Fruit fly (Drosophila melanogaster) whole organism, embryonic: Measurements from ENCODE around the gene Spec2.

Experiments used
- Aef1 ChIP-seq: fragments of 200-800 bp; sonication (Bioruptor generic); IDR thresholded peaks from 3 replicates; pipeline ENCODE4 v1.3.6; 2022; ENCODE audit warnings: missing biosample characterization, missing genetic modification characterization
- B-H1 ChIP-seq: fragments of 200-800 bp; sonication (Bioruptor generic); IDR thresholded peaks from 3 replicates; pipeline ENCODE4 v1.3.6; 2022; ENCODE audit warnings: missing biosample characterization, missing genetic modification characterization
- B-H2 ChIP-seq: fragments of 200-800 bp; sonication (Bioruptor generic); optimal IDR thresholded peaks from 2 replicates; lab custom pipeline; 2018; ENCODE audit warnings: missing biosample characterization, mild to moderate bottlenecking, missing genetic modification characterization
- C15 ChIP-seq: fragments of 200-800 bp; sonication (Bioruptor generic); IDR thresholded peaks from 3 replicates; pipeline ENCODE4 v1.3.6; 2022; ENCODE audit warnings: missing biosample characterization, missing genetic modification characterization
- CG10267 ChIP-seq: fragments of 200-800 bp; sonication (Bioruptor generic); optimal IDR thresholded peaks from 2 replicates; lab custom pipeline; 2018; ENCODE audit warnings: missing biosample characterization, mild to moderate bottlenecking, missing genetic modification characterization, moderate library complexity
- CG10462 ChIP-seq: fragments of 200-800 bp; sonication (Bioruptor generic); optimal IDR thresholded peaks from 2 replicates; lab custom pipeline; 2016; ENCODE audit warnings: missing biosample characterization, missing genetic modification characterization
- CG11560 ChIP-seq: fragments of 200-800 bp; sonication (Bioruptor generic); IDR thresholded peaks from 3 replicates; pipeline ENCODE4 v1.3.6; 2022; ENCODE audit warnings: missing biosample characterization, missing genetic modification characterization
- CG12769 ChIP-seq: fragments of 200-800 bp; sonication (Bioruptor generic); optimal IDR thresholded peaks from 2 replicates; lab custom pipeline; 2019; ENCODE audit warnings: missing biosample characterization, mild to moderate bottlenecking, missing genetic modification characterization, moderate library complexity
- CG14441 ChIP-seq: fragments of 200-800 bp; sonication (Bioruptor generic); IDR thresholded peaks from 2 replicates; pipeline ENCODE4 v1.3.6; 2022; ENCODE audit warnings: missing biosample characterization, missing genetic modification characterization
- CG15011 ChIP-seq: fragments of 200-800 bp; sonication (Bioruptor generic); optimal IDR thresholded peaks from 3 replicates; lab custom pipeline; 2018; ENCODE audit warnings: missing biosample characterization, mild to moderate bottlenecking, missing genetic modification characterization
- CG15269 ChIP-seq: fragments of 200-800 bp; sonication (Bioruptor generic); optimal IDR thresholded peaks from 2 replicates; lab custom pipeline; 2018; ENCODE audit warnings: missing biosample characterization, mild to moderate bottlenecking, missing genetic modification characterization, moderate library complexity
- CG15514 ChIP-seq: fragments of 200-800 bp; sonication (Bioruptor generic); optimal IDR thresholded peaks from 3 replicates; lab custom pipeline; 2017; ENCODE audit warnings: missing biosample characterization, missing genetic modification characterization, mild to moderate bottlenecking, moderate library complexity, missing genetic modification reagents
- CG1647 ChIP-seq: fragments of 200-800 bp; sonication (Bioruptor generic); optimal IDR thresholded peaks from 3 replicates; lab custom pipeline; 2016; ENCODE audit warnings: missing biosample characterization, missing genetic modification characterization
- CG16815 ChIP-seq: fragments of 200-800 bp; sonication (Bioruptor generic); optimal IDR thresholded peaks from 3 replicates; lab custom pipeline; 2017; ENCODE audit warnings: missing biosample characterization, mild to moderate bottlenecking, missing genetic modification characterization
- CG17186 ChIP-seq: fragments of 200-800 bp; sonication (Bioruptor generic); optimal IDR thresholded peaks from 3 replicates; lab custom pipeline; 2017; ENCODE audit warnings: missing biosample characterization, missing genetic modification reagents, missing genetic modification characterization
- CG17802 ChIP-seq: fragments of 200-800 bp; sonication (Bioruptor generic); optimal IDR thresholded peaks from 2 replicates; lab custom pipeline; 2018; ENCODE audit warnings: missing biosample characterization, mild to moderate bottlenecking, missing genetic modification characterization, moderate library complexity
- CG18764 ChIP-seq: fragments of 200-800 bp; sonication (Bioruptor generic); optimal IDR thresholded peaks from 3 replicates; lab custom pipeline; 2016; ENCODE audit warnings: missing biosample characterization, missing genetic modification characterization
- CG3065 ChIP-seq: fragments of 200-800 bp; sonication (Bioruptor generic); optimal IDR thresholded peaks from 2 replicates; lab custom pipeline; 2016; ENCODE audit warnings: missing biosample characterization, missing genetic modification characterization
- CG31388 ChIP-seq: fragments of 200-800 bp; sonication (Bioruptor generic); optimal IDR thresholded peaks from 2 replicates; lab custom pipeline; 2016; ENCODE audit warnings: missing biosample characterization, missing genetic modification characterization
- CG31441 ChIP-seq: fragments of 200-800 bp; sonication (Bioruptor generic); IDR thresholded peaks from 2 replicates; pipeline ENCODE4 v1.3.6; 2022; ENCODE audit warnings: missing biosample characterization, missing genetic modification characterization
- CG32767 ChIP-seq: fragments of 200-800 bp; sonication (Bioruptor generic); IDR thresholded peaks from 2 replicates; pipeline ENCODE4 v1.3.6; 2022; ENCODE audit warnings: missing biosample characterization, missing genetic modification characterization
- CG4282 ChIP-seq: fragments of 200-800 bp; sonication (Bioruptor generic); optimal IDR thresholded peaks from 2 replicates; lab custom pipeline; 2016; ENCODE audit warnings: missing biosample characterization, missing genetic modification characterization
- CG6175 ChIP-seq: fragments of 200-800 bp; sonication (Bioruptor generic); IDR thresholded peaks from 3 replicates; pipeline ENCODE4 v1.3.6; 2022; ENCODE audit warnings: missing biosample characterization, missing genetic modification characterization
- CG6254 ChIP-seq: fragments of 200-800 bp; sonication (Bioruptor generic); optimal IDR thresholded peaks from 3 replicates; lab custom pipeline; 2017; ENCODE audit warnings: mild to moderate bottlenecking, missing biosample characterization, missing genetic modification reagents, missing genetic modification characterization
- CG8359 ChIP-seq: fragments of 200-800 bp; sonication (Bioruptor generic); optimal IDR thresholded peaks from 2 replicates; lab custom pipeline; 2017; ENCODE audit warnings: missing biosample characterization, mild to moderate bottlenecking, missing genetic modification characterization, borderline replicate concordance
- Deaf1 ChIP-seq: fragments of 200-800 bp; optimal IDR thresholded peaks from 3 replicates; lab custom pipeline; 2019; ENCODE audit warnings: missing biosample characterization, mild to moderate bottlenecking, missing genetic modification characterization, moderate library complexity
- E2f2 ChIP-seq: fragments of 200-800 bp; sonication (Bioruptor generic); IDR thresholded peaks from 2 replicates; pipeline ENCODE4 v1.3.6; 2022; ENCODE audit warnings: missing biosample characterization, missing genetic modification characterization
- HmgD ChIP-seq: fragments of 200-800 bp; sonication (Bioruptor generic); optimal IDR thresholded peaks from 3 replicates; lab custom pipeline; 2016; ENCODE audit warnings: missing biosample characterization, missing genetic modification characterization
- Lpt ChIP-seq: fragments of >200 bp; optimal IDR thresholded peaks from 2 replicates; lab custom pipeline; 2018; ENCODE audit warnings: missing biosample characterization, missing genetic modification characterization
- Meics ChIP-seq: fragments of 200-800 bp; sonication (Bioruptor generic); optimal IDR thresholded peaks from 2 replicates; lab custom pipeline; 2017; ENCODE audit warnings: missing biosample characterization, mild to moderate bottlenecking, missing genetic modification characterization
- Myb ChIP-seq: fragments of 200-800 bp; sonication (Bioruptor generic); optimal IDR thresholded peaks from 2 replicates; lab custom pipeline; 2016; ENCODE audit warnings: missing biosample characterization, missing genetic modification characterization
- Oli ChIP-seq: fragments of 200-800 bp; sonication (Bioruptor generic); optimal IDR thresholded peaks from 2 replicates; lab custom pipeline; 2018; ENCODE audit warnings: missing biosample characterization, mild to moderate bottlenecking, missing genetic modification characterization, moderate library complexity
- Taf1 ChIP-seq: fragments of 200-800 bp; sonication (Bioruptor generic); IDR thresholded peaks from 2 replicates; pipeline ENCODE4 v1.3.6; 2022; ENCODE audit warnings: missing biosample characterization, missing genetic modification characterization
- bcd ChIP-seq: fragments of 200-800 bp; sonication (Bioruptor generic); optimal IDR thresholded peaks from 2 replicates; lab custom pipeline; 2017; ENCODE audit warnings: missing biosample characterization, mild to moderate bottlenecking, missing genetic modification characterization
- caup ChIP-seq: fragments of 200-800 bp; sonication (Bioruptor generic); optimal IDR thresholded peaks from 3 replicates; lab custom pipeline; 2017; ENCODE audit warnings: missing biosample characterization, mild to moderate bottlenecking, missing genetic modification characterization, moderate library complexity; ENCODE audit not compliant: severe bottlenecking
- crp ChIP-seq, 2 experiments: fragments of 200-800 bp; sonication (Bioruptor generic); optimal IDR thresholded peaks; 2 replicates in 1 of 2; 3 replicates in 1 of 2; lab custom pipeline; 2017; ENCODE audit warnings: missing biosample characterization in 2 of 2, missing genetic modification characterization in 2 of 2, mild to moderate bottlenecking in 1 of 2, moderate library complexity in 1 of 2
- dan ChIP-seq: fragments of 200-800 bp; sonication (Bioruptor generic); IDR thresholded peaks from 2 replicates; pipeline ENCODE4 v1.3.6; 2022; ENCODE audit warnings: missing biosample characterization, missing genetic modification characterization
- eve ChIP-seq, 2 experiments: fragments of >200 bp; optimal IDR thresholded peaks; 2 replicates each; lab custom pipeline; 2017; ENCODE audit warnings: missing biosample characterization in 2 of 2, missing genetic modification characterization in 2 of 2
- grn ChIP-seq: fragments of 200-800 bp; sonication (Bioruptor generic); optimal IDR thresholded peaks from 3 replicates; lab custom pipeline; 2017; ENCODE audit warnings: missing biosample characterization, missing genetic modification characterization
- hbn ChIP-seq: fragments of 200-800 bp; sonication (Bioruptor generic); IDR thresholded peaks from 2 replicates; pipeline ENCODE4 v1.3.6; 2022; ENCODE audit warnings: missing biosample characterization, missing genetic modification characterization; ENCODE audit not compliant: partially characterized antibody
- lbe ChIP-seq: fragments of 200-800 bp; sonication (Bioruptor generic); optimal IDR thresholded peaks from 2 replicates; lab custom pipeline; 2016; ENCODE audit warnings: missing biosample characterization, mild to moderate bottlenecking, missing genetic modification characterization
- nerfin-2 ChIP-seq: fragments of 200-800 bp; sonication (Bioruptor generic); IDR thresholded peaks from 2 replicates; pipeline ENCODE4 v1.3.6; 2022; ENCODE audit warnings: missing biosample characterization, missing genetic modification characterization; ENCODE audit not compliant: partially characterized antibody
- nom ChIP-seq: fragments of 200-800 bp; sonication (Bioruptor generic); optimal IDR thresholded peaks from 2 replicates; lab custom pipeline; 2017; ENCODE audit warnings: missing biosample characterization, missing genetic modification characterization, mild to moderate bottlenecking, moderate library complexity, missing genetic modification reagents
- onecut ChIP-seq: fragments of 200-800 bp; sonication (Bioruptor generic); IDR thresholded peaks from 2 replicates; pipeline ENCODE4 v1.3.6; 2022; ENCODE audit warnings: missing biosample characterization, missing genetic modification characterization
- run ChIP-seq: fragments of 200-800 bp; sonication (Bioruptor generic); optimal IDR thresholded peaks from 3 replicates; lab custom pipeline; 2018; ENCODE audit warnings: missing biosample characterization, mild to moderate bottlenecking, missing genetic modification characterization
- shn ChIP-seq: fragments of 200-800 bp; sonication (Bioruptor generic); optimal IDR thresholded peaks from 3 replicates; lab custom pipeline; 2016; ENCODE audit warnings: missing biosample characterization, missing genetic modification characterization
- ssp ChIP-seq: fragments of 200-800 bp; sonication (Bioruptor generic); IDR thresholded peaks from 2 replicates; pipeline ENCODE4 v1.3.6; 2022; ENCODE audit warnings: missing biosample characterization, missing genetic modification characterization
- z ChIP-seq: fragments of 200-800 bp; sonication (Bioruptor generic); IDR thresholded peaks from 3 replicates; pipeline ENCODE4 v1.3.6; 2022; ENCODE audit warnings: missing biosample characterization, missing genetic modification characterization

Spec2 gene

DNA sequence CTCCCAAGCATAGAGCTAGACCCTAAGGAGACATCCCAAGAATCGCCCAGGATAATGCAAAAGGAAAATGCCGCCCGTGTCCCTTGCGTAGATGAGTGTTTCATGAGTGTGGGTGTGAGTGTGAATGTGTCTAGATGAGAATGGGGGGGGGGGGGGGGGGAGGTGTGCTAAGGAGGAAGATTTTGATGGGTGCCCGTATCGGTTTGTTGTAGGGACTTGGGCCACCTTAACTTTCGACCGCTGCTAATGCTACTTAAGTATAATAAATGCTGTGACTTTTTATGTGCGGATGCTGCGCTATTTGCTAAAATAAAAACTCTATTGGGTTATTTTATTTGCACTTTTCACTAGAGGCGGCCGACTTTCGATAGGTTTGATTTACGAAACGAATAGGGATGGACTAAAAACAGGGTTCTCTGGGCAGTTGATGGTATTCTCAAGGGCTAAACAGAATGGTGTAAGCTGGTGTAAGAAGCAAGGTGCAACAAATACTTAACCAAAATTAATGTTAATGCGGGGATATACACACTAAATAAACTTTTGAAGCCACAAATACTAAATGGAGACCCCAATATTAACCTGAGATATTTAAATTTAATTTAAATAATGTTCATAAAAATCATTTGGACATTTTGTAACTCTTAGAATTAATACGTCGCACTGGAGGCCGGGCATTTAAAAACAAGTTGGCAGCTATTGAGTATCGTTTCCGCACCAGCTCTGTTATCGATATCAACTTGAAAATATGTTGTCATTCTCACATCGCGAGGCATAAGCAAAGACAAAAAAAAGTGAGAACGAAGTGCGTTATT, 45.2 kb upstream of the Spec2 start, which contains the start of the genes Xe7 and Atg17 (continued):
- TF ChIP-seq Oli = peak; percentile 90
- TF ChIP-seq CG10267 = peak; percentile 87
- TF ChIP-seq CG15011 (GFP tag; lab: Kevin White, UChicago) = peak; percentile 77
- TF ChIP-seq nom (GFP tag; lab: Kevin White, UChicago) = peak; percentile 31
- peak; percentile 89 for TF ChIP-seq Meics (GFP tag; lab: Kevin White, UChicago)
- TF ChIP-seq eve (GFP tag; optimal IDR thresholded peaks at IDR 0.05; lab: Kevin White, UChicago) = peak in 1 of 2 experiments; percentile 25
- peak; percentile 90 for TF ChIP-seq Aef1
- TF ChIP-seq Myb (GFP tag; lab: Kevin White, UChicago) = peak; percentile 66
- TF ChIP-seq CG18764 = peak; percentile 86
- peak; percentile 70 for TF ChIP-seq CG8359
- peak; percentile 27; the same call in 1 of the 2 replicates for TF ChIP-seq nerfin-2 (GFP tag; lab: Robert Waterston, UW)
- TF ChIP-seq ssp = peak; percentile 88
- peak; percentile 86 for TF ChIP-seq Taf1 (GFP tag; lab: Robert Waterston, UW)
- peak; percentile 86 for TF ChIP-seq CG31388
- TF ChIP-seq lbe (GFP tag; lab: Kevin White, UChicago) = peak; percentile 72
- TF ChIP-seq CG6175 = peak; percentile 85; the same call in 2 of the 3 replicates
- peak; percentile 94 for TF ChIP-seq B-H2
- TF ChIP-seq HmgD (GFP tag; lab: Kevin White, UChicago) = peak; percentile 81
- peak; percentile 67 for TF ChIP-seq CG17802 (tag; lab: Kevin White, UChicago)
- TF ChIP-seq CG16815 (GFP tag; lab: Kevin White, UChicago) = peak; percentile 94
- TF ChIP-seq bcd (GFP tag; lab: Kevin White, UChicago) = peak; percentile 90
- peak; percentile 67; the same call in 1 of the 3 replicates for TF ChIP-seq C15 (GFP tag; lab: Robert Waterston, UW)
- TF ChIP-seq z (GFP tag; lab: Robert Waterston, UW) = no peak
- peak; percentile 56; the same call in 1 of the 2 replicates for TF ChIP-seq onecut
- TF ChIP-seq grn (GFP tag; lab: Kevin White, UChicago) = no peak
- TF ChIP-seq CG17186 (GFP tag; lab: Kevin White, UChicago) = peak; percentile 66
- TF ChIP-seq crp (GFP tag; optimal IDR thresholded peaks at IDR 0.05; lab: Kevin White, UChicago) = peak in 1 of 2 experiments; percentile 45
- peak; percentile 80 for TF ChIP-seq CG10462 (GFP tag; lab: Kevin White, UChicago)
- peak; percentile 55 for TF ChIP-seq run (tag; lab: Kevin White, UChicago)
- peak; percentile 82 for TF ChIP-seq shn
- peak; percentile 87 for TF ChIP-seq B-H1 (GFP tag; lab: Robert Waterston, UW)
- TF ChIP-seq CG11560 (tag; lab: Robert Waterston, UW) = peak; percentile 89
- TF ChIP-seq dan (GFP tag; lab: Robert Waterston, UW) = peak; percentile 75; the same call in 1 of the 2 replicates
- peak; percentile 93 for TF ChIP-seq CG14441
- peak; percentile 85 for TF ChIP-seq CG15514 (GFP tag; lab: Kevin White, UChicago)
- peak; percentile 85 for TF ChIP-seq CG12769 (tag; lab: Kevin White, UChicago)
- TF ChIP-seq CG3065 = peak; percentile 84
- peak; percentile 81 for TF ChIP-seq CG32767 (GFP tag; lab: Robert Waterston, UW)
- TF ChIP-seq Lpt (GFP tag; lab: Kevin White, UChicago) = no peak
- peak; percentile 85 for TF ChIP-seq caup (GFP tag; lab: Kevin White, UChicago)
- peak; percentile 41 for TF ChIP-seq CG6254
- TF ChIP-seq Deaf1 (tag; lab: Kevin White, UChicago) = peak; percentile 58
- TF ChIP-seq CG31441 (GFP tag; lab: Robert Waterston, UW) = peak; percentile 93
- TF ChIP-seq hbn = no peak
- TF ChIP-seq CG4282 (GFP tag; lab: Kevin White, UChicago) = peak; percentile 61
- peak; percentile 89 for TF ChIP-seq CG1647 (GFP tag; lab: Kevin White, UChicago)
- peak; percentile 94 for TF ChIP-seq CG15269 (tag; lab: Kevin White, UChicago)
- peak; percentile 64 for TF ChIP-seq E2f2
